Worm (Caenorhabditis elegans) whole organism, L3 larva: ENCODE results near the gene fbxa-82.

Source experiments
- R02D3.7 ChIP-seq: fragments of 150-350 bp; optimal IDR thresholded peaks from 2 replicates; lab custom pipeline; 2014; ENCODE audit warnings: missing biosample characterization, missing genetic modification characterization
- ZK546.5 ChIP-seq: sonication (generic microtip); optimal IDR thresholded peaks from 2 replicates; lab custom pipeline; 2017; ENCODE audit warnings: missing biosample characterization, missing genetic modification characterization
- aly-2 ChIP-seq: fragments of 150-350 bp; optimal IDR thresholded peaks from 2 replicates; lab custom pipeline; 2014; ENCODE audit warnings: missing biosample characterization, missing genetic modification characterization
- ama-1 ChIP-seq: fragments of 150-350 bp; optimal IDR thresholded peaks from 2 replicates; lab custom pipeline; 2018
- ceh-16 ChIP-seq: sonication (generic microtip); optimal IDR thresholded peaks from 2 replicates; lab custom pipeline; 2017; ENCODE audit warnings: missing biosample characterization, missing genetic modification characterization
- ceh-28 ChIP-seq: fragments of 150-350 bp; optimal IDR thresholded peaks from 2 replicates; lab custom pipeline; 2014; ENCODE audit warnings: missing biosample characterization, missing genetic modification reagents, missing genetic modification characterization
- ceh-82 ChIP-seq: fragments of 150-350 bp; optimal IDR thresholded peaks from 2 replicates; lab custom pipeline; 2014; ENCODE audit warnings: missing biosample characterization, missing genetic modification characterization
- ceh-9 ChIP-seq: sonication (generic microtip); optimal IDR thresholded peaks from 2 replicates; lab custom pipeline; 2018; ENCODE audit warnings: missing biosample characterization, missing genetic modification characterization
- daf-12 ChIP-seq: fragments of 150-350 bp; optimal IDR thresholded peaks from 2 replicates; lab custom pipeline; 2014; ENCODE audit warnings: missing biosample characterization, missing genetic modification reagents, missing genetic modification characterization
- elt-1 ChIP-seq: fragments of 150-350 bp; optimal IDR thresholded peaks from 2 replicates; lab custom pipeline; 2014; ENCODE audit warnings: missing biosample characterization, missing genetic modification characterization
- elt-2 ChIP-seq: sonication (generic microtip); optimal IDR thresholded peaks from 2 replicates; lab custom pipeline; 2016; ENCODE audit warnings: missing genetic modification reagents, mild to moderate bottlenecking, missing genetic modification characterization, missing compliant biosample characterization
- elt-3 ChIP-seq, 3 experiments: fragments of 150-350 bp in 1 of 3; sonication (generic microtip) in 2 of 3; optimal IDR thresholded peaks; 2 replicates in 2 of 3; 4 replicates in 1 of 3; lab custom pipeline; 2014 to 2017; ENCODE audit warnings: missing biosample characterization in 3 of 3, missing genetic modification characterization in 3 of 3
- eor-1 ChIP-seq, 2 experiments: fragments of 150-350 bp; optimal IDR thresholded peaks; 2 replicates each; lab custom pipeline; 2014 to 2018; ENCODE audit warnings: missing biosample characterization in 2 of 2, missing genetic modification characterization in 2 of 2
- fkh-2 ChIP-seq: fragments of 150-350 bp; optimal IDR thresholded peaks from 2 replicates; lab custom pipeline; 2014; ENCODE audit warnings: missing biosample characterization, missing genetic modification reagents, missing genetic modification characterization
- fos-1 ChIP-seq: fragments of 150-350 bp; optimal IDR thresholded peaks from 2 replicates; lab custom pipeline; 2014; ENCODE audit warnings: missing biosample characterization, missing genetic modification characterization
- hmg-11 ChIP-seq: sonication (generic microtip); optimal IDR thresholded peaks from 2 replicates; lab custom pipeline; 2016; ENCODE audit warnings: missing genetic modification characterization, missing compliant biosample characterization
- lin-15B ChIP-seq: fragments of 150-350 bp; optimal IDR thresholded peaks from 2 replicates; lab custom pipeline; 2014; ENCODE audit warnings: missing biosample characterization, missing genetic modification characterization
- lin-39 ChIP-seq: fragments of 150-350 bp; optimal IDR thresholded peaks from 2 replicates; lab custom pipeline; 2018; ENCODE audit warnings: missing biosample characterization, missing genetic modification reagents, missing genetic modification characterization
- lsy-12 ChIP-seq: sonication (generic microtip); optimal IDR thresholded peaks from 2 replicates; lab custom pipeline; 2016; ENCODE audit warnings: mild to moderate bottlenecking, missing genetic modification characterization, missing compliant biosample characterization
- mdl-1 ChIP-seq: fragments of 150-350 bp; optimal IDR thresholded peaks from 2 replicates; lab custom pipeline; 2014; ENCODE audit warnings: missing biosample characterization, missing genetic modification characterization
- mml-1 ChIP-seq: fragments of 150-350 bp; sonication (generic microtip); optimal IDR thresholded peaks from 3 replicates; lab custom pipeline; 2014; ENCODE audit warnings: missing biosample characterization, missing genetic modification characterization
- nfya-1 ChIP-seq: sonication (generic microtip); optimal IDR thresholded peaks from 2 replicates; lab custom pipeline; 2017; ENCODE audit warnings: missing genetic modification characterization, mild to moderate bottlenecking, missing compliant biosample characterization, antibody characterized with exemption, moderate library complexity; ENCODE audit not compliant: insufficient read depth
- nhr-12 ChIP-seq: fragments of 150-350 bp; optimal IDR thresholded peaks from 2 replicates; lab custom pipeline; 2014; ENCODE audit warnings: missing biosample characterization, missing genetic modification characterization
- nhr-23 ChIP-seq: fragments of 150-350 bp; optimal IDR thresholded peaks from 2 replicates; lab custom pipeline; 2014; ENCODE audit warnings: missing biosample characterization, missing genetic modification reagents, missing genetic modification characterization
- nhr-237 ChIP-seq: fragments of 150-350 bp; optimal IDR thresholded peaks from 2 replicates; lab custom pipeline; 2014; ENCODE audit warnings: missing biosample characterization, missing genetic modification characterization
- nhr-25 ChIP-seq: sonication (generic microtip); optimal IDR thresholded peaks from 2 replicates; lab custom pipeline; 2017; ENCODE audit warnings: missing biosample characterization, missing genetic modification characterization
- nhr-28 ChIP-seq: fragments of 150-350 bp; optimal IDR thresholded peaks from 2 replicates; lab custom pipeline; 2014; ENCODE audit warnings: missing biosample characterization, missing genetic modification characterization
- nhr-67 ChIP-seq: fragments of 150-350 bp; optimal IDR thresholded peaks from 2 replicates; lab custom pipeline; 2014; ENCODE audit warnings: missing biosample characterization, missing genetic modification characterization
- nhr-77 ChIP-seq: fragments of 150-350 bp; optimal IDR thresholded peaks from 2 replicates; lab custom pipeline; 2014; ENCODE audit warnings: missing biosample characterization, missing genetic modification characterization
- pha-4 ChIP-seq: fragments of 150-350 bp; optimal IDR thresholded peaks from 2 replicates; lab custom pipeline; 2014; ENCODE audit warnings: missing biosample characterization, missing genetic modification reagents, missing genetic modification characterization
- pqm-1 ChIP-seq: fragments of 150-350 bp; optimal IDR thresholded peaks from 2 replicates; lab custom pipeline; 2017; ENCODE audit warnings: missing biosample characterization, missing genetic modification characterization, inconsistent platforms
- sea-2 ChIP-seq: fragments of 150-350 bp; sonication (generic microtip); optimal IDR thresholded peaks from 4 replicates; lab custom pipeline; 2014; ENCODE audit warnings: missing biosample characterization, missing genetic modification reagents, missing genetic modification characterization
- skn-1 ChIP-seq: fragments of 150-350 bp; optimal IDR thresholded peaks from 2 replicates; lab custom pipeline; 2014; ENCODE audit warnings: missing biosample characterization, missing genetic modification characterization
- snpc-4 ChIP-seq: fragments of 150-350 bp; optimal IDR thresholded peaks from 2 replicates; lab custom pipeline; 2014; ENCODE audit warnings: missing biosample characterization, missing genetic modification characterization
- tbx-2 ChIP-seq: sonication (generic microtip); optimal IDR thresholded peaks from 2 replicates; lab custom pipeline; 2016; ENCODE audit warnings: mild to moderate bottlenecking, missing genetic modification characterization, missing compliant biosample characterization
- unc-39 ChIP-seq: sonication (generic microtip); optimal IDR thresholded peaks from 4 replicates; lab custom pipeline; 2017; ENCODE audit warnings: missing biosample characterization, missing genetic modification characterization
- unc-62 ChIP-seq: fragments of 150-350 bp; sonication (generic microtip); optimal IDR thresholded peaks from 4 replicates; lab custom pipeline; 2014; ENCODE audit warnings: missing biosample characterization, missing genetic modification reagents, missing genetic modification characterization
- zag-1 ChIP-seq: fragments of 150-350 bp; optimal IDR thresholded peaks from 2 replicates; lab custom pipeline; 2014; ENCODE audit warnings: missing biosample characterization, missing genetic modification characterization
- ztf-11 ChIP-seq: fragments of 150-350 bp; optimal IDR thresholded peaks from 2 replicates; lab custom pipeline; 2014; ENCODE audit warnings: missing biosample characterization, missing genetic modification characterization
- ztf-4 ChIP-seq: fragments of 150-350 bp; optimal IDR thresholded peaks from 2 replicates; lab custom pipeline; 2014; ENCODE audit warnings: missing biosample characterization, missing genetic modification characterization

fbxa-82 gene

ce11 chrV:15065068-15065744, 12.9 kb upstream of the fbxa-82 start, which contains the start of gene C25D7.9:
TSS of gene C25D7.9 (plus strand) at chrV:15065135.
- TF ChIP-seq lin-39 (tag; lab: Kevin White, UChicago) (peak; percentile 20), nfya-1 (tag; lab: Kevin White, UChicago) (peak; percentile 33), ceh-82 (no peak), pha-4 (tag; lab: Kevin White, UChicago) (peak; percentile 28), nhr-25 (peak; percentile 6), ceh-16 (tag; lab: Kevin White, UChicago) (no peak), R02D3.7 (no peak), nhr-28 (tag; lab: Kevin White, UChicago) (no peak), skn-1 (tag; lab: Kevin White, UChicago) (no peak), hmg-11 (tag; lab: Kevin White, UChicago) (peak; percentile 39), nhr-237 (no peak), lin-15B (tag; lab: Kevin White, UChicago) (peak; percentile 45), mdl-1 (tag; lab: Kevin White, UChicago) (no peak), fkh-2 (tag; lab: Kevin White, UChicago) (no peak)
- TF ChIP-seq, all 47 proteins: peak for 6

DNA sequence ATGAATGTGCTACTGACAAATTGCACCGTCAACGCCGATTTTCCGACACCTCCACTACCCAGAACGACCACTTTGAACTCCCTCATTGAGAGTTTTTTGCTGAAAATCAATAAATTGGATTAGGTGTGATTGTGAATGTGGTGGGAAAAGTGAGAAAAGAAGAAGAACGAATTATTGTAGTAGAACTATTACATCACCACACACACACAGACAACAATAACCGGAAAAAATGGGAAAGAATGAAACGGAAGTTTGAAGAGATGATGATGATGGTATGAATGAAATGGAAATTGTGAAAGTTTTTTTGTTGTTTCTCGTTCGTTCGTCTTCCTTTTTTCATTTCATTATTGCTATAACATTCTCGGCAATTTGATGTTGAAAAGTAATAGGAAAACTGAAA, 11.7 kb upstream of the fbxa-82 start, which contains the start of gene rap-2:
rap-2 (minus strand) TSS at position 101 of the 400 bp plus-strand sequence.
- no peak for TF ChIP-seq R02D3.7
- no peak for TF ChIP-seq tbx-2
- no peak for TF ChIP-seq nhr-25
- no peak for TF ChIP-seq unc-39 (tag; lab: Kevin White, UChicago)
- no peak for TF ChIP-seq ceh-82
- no peak for TF ChIP-seq unc-62 (GFP tag; lab: Kevin White, UChicago)
- no peak for TF ChIP-seq ztf-11 (tag; lab: Kevin White, UChicago)
- TF ChIP-seq zag-1 (tag; lab: Kevin White, UChicago): no peak
- no peak for TF ChIP-seq nhr-28 (tag; lab: Kevin White, UChicago)
- TF ChIP-seq snpc-4 (tag; lab: Kevin White, UChicago): no peak
- TF ChIP-seq eor-1 (tag; optimal IDR thresholded peaks at IDR 0.05; lab: Kevin White, UChicago): no peak
- TF ChIP-seq nhr-23 (tag; lab: Kevin White, UChicago): no peak

ce11 chrV:15060595-15060994, 8.3 kb upstream of the fbxa-82 start:
- TF ChIP-seq nhr-12: no peak
- TF ChIP-seq fos-1 (tag; lab: Kevin White, UChicago): no peak
- no peak for TF ChIP-seq ama-1 (lab: Kevin White, UChicago)
- TF ChIP-seq daf-12 (tag; lab: Kevin White, UChicago): no peak
- TF ChIP-seq nhr-237: no peak
- no peak for TF ChIP-seq lin-15B (tag; lab: Kevin White, UChicago)
- no peak for TF ChIP-seq ceh-16 (tag; lab: Kevin White, UChicago)
- no peak for TF ChIP-seq sea-2 (GFP tag; lab: Kevin White, UChicago)
- no peak for TF ChIP-seq mdl-1 (tag; lab: Kevin White, UChicago)
- no peak for TF ChIP-seq fkh-2 (tag; lab: Kevin White, UChicago)
- no peak for TF ChIP-seq aly-2
- no peak for TF ChIP-seq elt-3 (tag; optimal IDR thresholded peaks at IDR 0.05; lab: Kevin White, UChicago)
- TF ChIP-seq pqm-1 (tag; lab: Kevin White, UChicago): no peak
- TF ChIP-seq, all 47 proteins: peak for 0

- no peak for TF ChIP-seq mdl-1 (tag; lab: Kevin White, UChicago)
- TF ChIP-seq aly-2: no peak
- TF ChIP-seq lsy-12 (tag; lab: Kevin White, UChicago): no peak
- peak; percentile 28 for TF ChIP-seq lin-15B (tag; lab: Kevin White, UChicago)
- no peak for TF ChIP-seq ztf-11 (tag; lab: Kevin White, UChicago)
- no peak for TF ChIP-seq fkh-2 (tag; lab: Kevin White, UChicago)
- TF ChIP-seq nhr-12: no peak
- peak; percentile 66 for TF ChIP-seq pha-4 (tag; lab: Kevin White, UChicago)
- no peak for TF ChIP-seq lin-39 (tag; lab: Kevin White, UChicago)
- TF ChIP-seq mml-1 (tag; lab: Kevin White, UChicago): no peak
- TF ChIP-seq tbx-2: no peak
- no peak for TF ChIP-seq ztf-4 (tag; lab: Kevin White, UChicago)
- no peak for TF ChIP-seq skn-1 (tag; lab: Kevin White, UChicago)
- TF ChIP-seq pqm-1 (tag; lab: Kevin White, UChicago): no peak
- TF ChIP-seq ceh-28 (tag; lab: Kevin White, UChicago): no peak
- TF ChIP-seq eor-1 (tag; optimal IDR thresholded peaks at IDR 0.05; lab: Kevin White, UChicago): no peak
- TF ChIP-seq unc-62 (GFP tag; lab: Kevin White, UChicago): no peak
- no peak for TF ChIP-seq nhr-67
- no peak for TF ChIP-seq zag-1 (tag; lab: Kevin White, UChicago)
- TF ChIP-seq hmg-11 (tag; lab: Kevin White, UChicago): no peak
- TF ChIP-seq elt-2 (tag; lab: Kevin White, UChicago): peak; percentile 3
- TF ChIP-seq elt-1 (tag; lab: Kevin White, UChicago): no peak
- no peak for TF ChIP-seq ceh-9 (tag; lab: Kevin White, UChicago)
- TF ChIP-seq nhr-23 (tag; lab: Kevin White, UChicago): peak; percentile 41
- TF ChIP-seq ama-1 (lab: Kevin White, UChicago): no peak
- TF ChIP-seq sea-2 (GFP tag; lab: Kevin White, UChicago): no peak
- TF ChIP-seq fos-1 (tag; lab: Kevin White, UChicago): no peak
- no peak for TF ChIP-seq nhr-77 (tag; lab: Kevin White, UChicago)
- TF ChIP-seq ZK546.5 (tag; lab: Kevin White, UChicago): no peak
- TF ChIP-seq nhr-25: peak; percentile 28
Observed at ce11 chrV:15059534-15059933, 7.2 kb upstream of the fbxa-82 start, which contains the start of the genes mcm-3 and C25D7.15. TSS of gene mcm-3 (minus strand) at chrV:15059599. TSS of gene C25D7.15 (plus strand) at chrV:15059808.
